Fruit fly (Drosophila melanogaster): ENCODE data around the gene PVRAP.
A peak's percentile ranks its signal among the peaks of the same experiment; 100 is the strongest.

PVRAP gene

dm6 chr3L:5988675-5989074, 8.3 kb upstream of the PVRAP start (continued):
- TF ChIP-seq dm (GFP tag; optimal IDR thresholded peaks at IDR 0.05) (no peak), CG12299 (tag; optimal IDR thresholded peaks at IDR 0.05) (no peak), H15 (GFP tag; IDR thresholded peaks at IDR 0.05) (peak; percentile 66), CG17912 (GFP tag; optimal IDR thresholded peaks at IDR 0.05) (no peak), mld (GFP tag; IDR thresholded peaks at IDR 0.05; ENCODE audit: partially characterized antibody) (no peak), lov (optimal IDR thresholded peaks at IDR 0.05) (no peak), lov (GFP tag; IDR thresholded peaks at IDR 0.05) (peak; percentile 79; the same call in 1 of the 3 replicates), so (GFP tag; IDR thresholded peaks at IDR 0.05) (no peak), al (GFP tag; IDR thresholded peaks at IDR 0.05) (no peak), gce (GFP tag; IDR thresholded peaks at IDR 0.05) (peak; percentile 51; the same call in 1 of the 3 replicates), crol (GFP tag; IDR thresholded peaks at IDR 0.05) (no peak), CG11398 (GFP tag; optimal IDR thresholded peaks at IDR 0.05) (no peak), repo (GFP tag; optimal IDR thresholded peaks at IDR 0.05) (peak; percentile 39), GATAe (GFP tag; conservative IDR thresholded peaks at IDR 0.05) (no peak), ro (GFP tag; IDR thresholded peaks at IDR 0.05) (no peak), CG4707 (GFP tag; optimal IDR thresholded peaks at IDR 0.05) (no peak), Xrp1 (GFP tag; IDR thresholded peaks at IDR 0.05) (peak; percentile 88), slou (GFP tag; optimal IDR thresholded peaks at IDR 0.05) (no peak), CG13296 (GFP tag; optimal IDR thresholded peaks at IDR 0.05) (no peak), CG13287 (GFP tag; IDR thresholded peaks at IDR 0.05; ENCODE audit: partially characterized antibody) (no peak), ac (GFP tag; optimal IDR thresholded peaks at IDR 0.05) (peak; percentile 28), knrl (GFP tag; IDR thresholded peaks at IDR 0.05; ENCODE audit: partially characterized antibody) (no peak), TFAM (GFP tag; optimal IDR thresholded peaks at IDR 0.05) (no peak), ara (GFP tag; IDR thresholded peaks at IDR 0.05) (peak; percentile 84), klu (GFP tag; IDR thresholded peaks at IDR 0.05) (0 out of 2 replicates have a peak, but pooled peaks have one; percentile 12), Gug (GFP tag; IDR thresholded peaks at IDR 0.05) (peak; percentile 15; the same call in 2 of the 4 replicates), CG9876 (GFP tag; optimal IDR thresholded peaks at IDR 0.05) (no peak), Deaf1 (tag; optimal IDR thresholded peaks at IDR 0.05) (no peak), CG6854 (GFP tag; optimal IDR thresholded peaks at IDR 0.05) (no peak), pb (GFP tag; optimal IDR thresholded peaks at IDR 0.05) (no peak), CG11696 (GFP tag; IDR thresholded peaks at IDR 0.05) (peak; percentile 30; the same call in 1 of the 2 replicates), CG18764 (GFP tag; optimal IDR thresholded peaks at IDR 0.05) (peak; percentile 51), tin (GFP tag; optimal IDR thresholded peaks at IDR 0.05) (peak; percentile 66), disco-r (GFP tag; optimal IDR thresholded peaks at IDR 0.05) (no peak), zfh1 (GFP tag; IDR thresholded peaks at IDR 0.05) (peak; percentile 93), sna (GFP tag; IDR thresholded peaks at IDR 0.05; ENCODE audit: partially characterized antibody) (no peak), CG6175 (GFP tag; IDR thresholded peaks at IDR 0.05) (no peak), nerfin-1 (tag; optimal IDR thresholded peaks at IDR 0.05) (peak; percentile 29), Gsc (GFP tag; IDR thresholded peaks at IDR 0.05) (peak; percentile 44; the same call in 1 of the 2 replicates), Oli (tag; optimal IDR thresholded peaks at IDR 0.05) (peak; percentile 35), Doc3 (GFP tag; IDR thresholded peaks at IDR 0.05; ENCODE audit: partially characterized antibody) (no peak), sqz (GFP tag; optimal IDR thresholded peaks at IDR 0.05) (no peak), odd (GFP tag; optimal IDR thresholded peaks at IDR 0.05) (no peak), C15 (GFP tag; IDR thresholded peaks at IDR 0.05) (no peak), PHDP (tag; optimal IDR thresholded peaks at IDR 0.05) (no peak), MTF-1 (GFP tag; optimal IDR thresholded peaks at IDR 0.05; ENCODE audit: borderline replicate concordance) (peak; percentile 38), CG14667 (GFP tag; IDR thresholded peaks at IDR 0.05) (peak; percentile 42; the same call in 1 of the 2 replicates), Sry-β (GFP tag; optimal IDR thresholded peaks at IDR 0.05) (no peak), dimm (GFP tag; IDR thresholded peaks at IDR 0.05) (no peak), CG1529 (GFP tag; optimal IDR thresholded peaks at IDR 0.05) (no peak), CG3847 (GFP tag; IDR thresholded peaks at IDR 0.05) (no peak), Hr78 (GFP tag; optimal IDR thresholded peaks at IDR 0.05) (no peak)

Data from whole organism, embryonic.